Worm (Caenorhabditis elegans): ENCODE data around the gene Y67D8B.2.

Gene Y67D8B.2

ce11 chrIV:3232694-3233372 lies 41.5 kb upstream of the Y67D8B.2 start (continued):
- TF ChIP-seq T23F11.4 (GFP tag; optimal IDR thresholded peaks at IDR 0.05), result peak; percentile 47
- TF ChIP-seq ceh-30 (tag; optimal IDR thresholded peaks at IDR 0.05), result peak; percentile 9
- TF ChIP-seq pat-9 (tag; optimal IDR thresholded peaks at IDR 0.05), result no peak
- TF ChIP-seq pax-1 (tag; optimal IDR thresholded peaks at IDR 0.05), result no peak
- TF ChIP-seq hlh-8 (tag; optimal IDR thresholded peaks at IDR 0.05), result no peak
- TF ChIP-seq madf-2 (tag; optimal IDR thresholded peaks at IDR 0.05), result peak; percentile 45
- peak; percentile 17 for TF ChIP-seq che-1 (tag; optimal IDR thresholded peaks at IDR 0.05)
- TF ChIP-seq ceh-31 (tag; optimal IDR thresholded peaks at IDR 0.05), result peak; percentile 53
- TF ChIP-seq ceh-18 (tag; optimal IDR thresholded peaks at IDR 0.05), result no peak
- no peak for TF ChIP-seq pqm-1 (tag; optimal IDR thresholded peaks at IDR 0.05)
- no peak for TF ChIP-seq npax-4 (tag; optimal IDR thresholded peaks at IDR 0.05)
- peak; percentile 64 for TF ChIP-seq ceh-2 (tag; optimal IDR thresholded peaks at IDR 0.05)
- no peak for TF ChIP-seq K02D7.2 (tag; optimal IDR thresholded peaks at IDR 0.05)
- TF ChIP-seq zip-5 (tag; optimal IDR thresholded peaks at IDR 0.05), result no peak
- peak; percentile 51 for TF ChIP-seq ceh-6 (GFP tag; optimal IDR thresholded peaks at IDR 0.05)
- peak; percentile 73 for TF ChIP-seq ceh-34 (tag; optimal IDR thresholded peaks at IDR 0.05)
- TF ChIP-seq C08G9.2 (tag; optimal IDR thresholded peaks at IDR 0.05), result peak; percentile 49
- no peak for TF ChIP-seq ceh-9 (tag; optimal IDR thresholded peaks at IDR 0.05)
- TF ChIP-seq C38D4.7 (GFP tag; optimal IDR thresholded peaks at IDR 0.05), result peak; percentile 36
- TF ChIP-seq fkh-6 (tag; optimal IDR thresholded peaks at IDR 0.05), result peak; percentile 54
- TF ChIP-seq K09A11.1 (tag; optimal IDR thresholded peaks at IDR 0.05; ENCODE audit: insufficient read depth), result peak; percentile 46
- no peak for TF ChIP-seq elt-4 (tag; optimal IDR thresholded peaks at IDR 0.05)
- peak; percentile 32 for TF ChIP-seq nhr-232 (tag; optimal IDR thresholded peaks at IDR 0.05)
- peak; percentile 29 for TF ChIP-seq ceh-24 (tag; optimal IDR thresholded peaks at IDR 0.05)
- TF ChIP-seq nfya-1 (tag; optimal IDR thresholded peaks at IDR 0.05), result peak; percentile 66
- peak; percentile 29 for TF ChIP-seq lin-11 (tag; optimal IDR thresholded peaks at IDR 0.05)
- TF ChIP-seq ref-2 (tag; optimal IDR thresholded peaks at IDR 0.05), result peak; percentile 76
- TF ChIP-seq ets-4 (tag; optimal IDR thresholded peaks at IDR 0.05), result peak; percentile 8
- peak; percentile 68 for TF ChIP-seq tbx-2 (tag; optimal IDR thresholded peaks at IDR 0.05)
- peak; percentile 51 for TF ChIP-seq tbx-7 (tag; optimal IDR thresholded peaks at IDR 0.05)
- no peak for TF ChIP-seq unc-86 (tag; optimal IDR thresholded peaks at IDR 0.05)
- TF ChIP-seq pag-3 (tag; optimal IDR thresholded peaks at IDR 0.05; ENCODE audit: borderline replicate concordance), result no peak
- TF ChIP-seq ahr-1 (tag; optimal IDR thresholded peaks at IDR 0.05), result no peak
- no peak for TF ChIP-seq unc-3 (GFP tag; conservative IDR thresholded peaks at IDR 0.05)
- TF ChIP-seq unc-3 (tag; optimal IDR thresholded peaks at IDR 0.05), result no peak
- no peak for TF ChIP-seq lim-6 (tag; optimal IDR thresholded peaks at IDR 0.05)
- no peak for TF ChIP-seq fkh-10 (GFP tag; optimal IDR thresholded peaks at IDR 0.05)
- no peak for TF ChIP-seq dmd-4 (tag; optimal IDR thresholded peaks at IDR 0.05; ENCODE audit: borderline replicate concordance)
- TF ChIP-seq syd-9 (tag; optimal IDR thresholded peaks at IDR 0.05), result peak; percentile 35
- no peak for TF ChIP-seq nhr-11 (tag; optimal IDR thresholded peaks at IDR 0.05)
- peak; percentile 24 for TF ChIP-seq pha-2 (tag; optimal IDR thresholded peaks at IDR 0.05)
- TF ChIP-seq sox-2 (GFP tag; IDR thresholded peaks at IDR 0.05), result peak; percentile 53
- TF ChIP-seq ceh-22 (tag; optimal IDR thresholded peaks at IDR 0.05), result no peak
- TF ChIP-seq hlh-13 (GFP tag; optimal IDR thresholded peaks at IDR 0.05), result peak; percentile 36
- TF ChIP-seq pha-4 (tag; optimal IDR thresholded peaks at IDR 0.05), result no peak
- peak; percentile 20 for TF ChIP-seq hlh-30 (tag; optimal IDR thresholded peaks at IDR 0.05; ENCODE audit: insufficient read depth)
- TF ChIP-seq elt-2 (tag; optimal IDR thresholded peaks at IDR 0.05), result peak; percentile 2
- TF ChIP-seq ama-1 (optimal IDR thresholded peaks at IDR 0.05), result peak; percentile 98
- TF ChIP-seq unc-55 (GFP tag; optimal IDR thresholded peaks at IDR 0.05), result peak; percentile 50
